Fruit fly (Drosophila melanogaster) whole organism, pupa: ENCODE measurements around the gene t.

Source experiments
- CG12605 ChIP-seq: fragments of 200-800 bp; sonication (Bioruptor generic); IDR thresholded peaks from 2 replicates; pipeline ENCODE4 v1.3.6; 2022; ENCODE audit warnings: missing biosample characterization, missing genetic modification characterization
- CG15710 ChIP-seq: fragments of 200-800 bp; sonication (Bioruptor generic); optimal IDR thresholded peaks from 2 replicates; lab custom pipeline; 2018; ENCODE audit warnings: missing biosample characterization, mild to moderate bottlenecking, missing genetic modification characterization, moderate library complexity
- CG17806 ChIP-seq: fragments of 200-800 bp; sonication (Bioruptor generic); optimal IDR thresholded peaks from 2 replicates; lab custom pipeline; 2018; ENCODE audit warnings: missing biosample characterization, mild to moderate bottlenecking, missing genetic modification characterization, moderate library complexity
- CG32121 ChIP-seq: fragments of 200-800 bp; sonication (Bioruptor generic); IDR thresholded peaks from 2 replicates; pipeline ENCODE4 v1.3.6; 2022; ENCODE audit warnings: missing biosample characterization, missing genetic modification characterization
- CG8159 ChIP-seq: fragments of 200-800 bp; sonication (Bioruptor generic); optimal IDR thresholded peaks from 3 replicates; lab custom pipeline; 2018; ENCODE audit warnings: missing biosample characterization, mild to moderate bottlenecking, missing genetic modification characterization, moderate library complexity
- Pif1B ChIP-seq: fragments of 200-800 bp; sonication (Bioruptor generic); optimal IDR thresholded peaks from 3 replicates; lab custom pipeline; 2016; ENCODE audit warnings: missing biosample characterization, missing genetic modification characterization
- Snoo ChIP-seq: fragments of 200-800 bp; sonication (Bioruptor generic); optimal IDR thresholded peaks from 3 replicates; lab custom pipeline; 2017; ENCODE audit warnings: missing biosample characterization, mild to moderate bottlenecking, missing genetic modification characterization, inconsistent platforms
- rn ChIP-seq: fragments of 200-800 bp; sonication (Bioruptor generic); IDR thresholded peaks from 2 replicates; pipeline ENCODE4 v1.3.6; 2022; ENCODE audit warnings: missing biosample characterization, missing genetic modification characterization

dm6 chrX:9187429-9187828 is 35.6 kb downstream of the t start:
- TF ChIP-seq Snoo (tag; lab: Kevin White, UChicago): no peak
- TF ChIP-seq CG8159: no peak
- TF ChIP-seq CG17806 (tag; lab: Kevin White, UChicago): no peak
- TF ChIP-seq CG32121 (GFP tag; lab: Robert Waterston, UW): no peak
- TF ChIP-seq CG15710 (tag; lab: Kevin White, UChicago): no peak
- TF ChIP-seq rn (GFP tag; lab: Robert Waterston, UW): no peak
- no peak for TF ChIP-seq Pif1B (GFP tag; lab: Kevin White, UChicago)
- no peak for TF ChIP-seq CG12605 (GFP tag; lab: Robert Waterston, UW)
